Worm (Caenorhabditis elegans): ENCODE measurements around the gene C15C8.8.
A peak's percentile ranks its signal among the peaks of the same experiment; 100 is the strongest.

C15C8.8 gene

DNA sequence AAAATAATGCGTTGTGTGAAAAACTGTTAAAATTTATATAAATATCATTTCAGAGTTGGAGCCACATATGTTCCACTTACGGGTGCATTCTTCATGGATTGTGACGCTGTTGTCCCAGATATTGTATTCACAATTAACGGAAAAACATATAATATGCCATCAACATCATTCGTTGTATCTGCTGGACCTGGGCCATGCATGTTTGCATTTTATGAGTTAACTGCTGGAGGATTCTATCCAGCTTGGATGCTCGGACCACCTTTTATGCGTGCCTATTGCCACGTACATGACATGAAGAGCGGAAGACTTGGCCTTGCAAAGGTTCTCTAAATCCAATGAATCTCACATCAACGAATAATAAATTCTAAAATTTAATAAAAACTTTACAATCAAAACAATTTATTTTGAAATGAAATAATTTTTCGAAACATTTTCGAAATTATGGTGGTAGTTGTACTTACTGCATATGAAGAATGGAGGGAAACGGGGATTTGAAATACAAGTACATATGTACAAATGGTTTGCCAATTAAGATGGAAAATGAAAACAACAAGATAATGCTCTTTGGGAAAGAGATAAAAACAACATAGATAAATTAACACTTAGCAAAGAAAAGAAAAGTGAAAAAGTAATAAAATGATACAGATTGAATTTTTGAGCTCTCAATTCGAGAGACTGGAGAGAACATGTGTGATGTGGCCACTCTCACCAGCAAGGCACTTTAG is 8.4 kb downstream of the C15C8.8 start:
- TF ChIP-seq attf-3 (GFP tag; conservative IDR thresholded peaks at IDR 0.05): no peak
- peak; percentile 11 for TF ChIP-seq chd-7 (tag; optimal IDR thresholded peaks at IDR 0.05)
- TF ChIP-seq F52B5.7 (tag; optimal IDR thresholded peaks at IDR 0.05): peak; percentile 55
- TF ChIP-seq nfyb-1 (GFP tag; IDR thresholded peaks at IDR 0.05): 0 out of 2 replicates have a peak, but pooled peaks have one; percentile 17
- no peak for TF ChIP-seq zim-3 (tag; optimal IDR thresholded peaks at IDR 0.05)
- no peak for TF ChIP-seq die-1 (tag; optimal IDR thresholded peaks at IDR 0.05)
- no peak for TF ChIP-seq dox-1 (GFP tag; IDR thresholded peaks at IDR 0.05)
- no peak for TF ChIP-seq akir-1 (GFP tag; optimal IDR thresholded peaks at IDR 0.05)
- TF ChIP-seq cebp-2 (GFP tag; IDR thresholded peaks at IDR 0.05): 0 out of 2 replicates have a peak, but pooled peaks have one; percentile 19
- peak; percentile 38 for TF ChIP-seq nhr-90 (tag; optimal IDR thresholded peaks at IDR 0.05)
- peak; percentile 41 for TF ChIP-seq nhr-80 (tag; optimal IDR thresholded peaks at IDR 0.05)

DNA sequence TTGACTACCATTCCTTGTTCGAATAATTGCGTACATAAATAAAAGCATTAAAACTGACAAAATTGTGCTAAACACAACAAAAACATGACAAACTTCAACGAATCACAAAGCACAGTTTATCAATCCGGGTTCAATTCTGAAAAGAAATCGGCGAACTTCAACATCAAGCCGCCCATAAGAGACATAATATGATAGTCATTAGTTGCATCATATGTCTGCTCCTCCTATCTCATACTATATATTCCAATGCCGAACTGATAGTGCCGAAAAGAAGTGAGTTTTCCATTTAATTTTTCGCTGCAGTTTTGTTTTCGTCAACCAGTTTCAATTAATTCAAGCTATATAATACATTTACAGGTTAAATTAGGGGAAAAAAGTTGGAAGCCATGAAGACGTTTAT is 10.6 kb downstream of the C15C8.8 start, which contains the start of gene hrg-7:
TSS of gene hrg-7 (plus strand) at position 358 of the 400 bp plus-strand sequence.
- no peak for TF ChIP-seq lin-35 (GFP tag; optimal IDR thresholded peaks at IDR 0.05)
- no peak for TF ChIP-seq snpc-1.3 (tag; optimal IDR thresholded peaks at IDR 0.05; ENCODE audit: insufficient read depth)
- peak; percentile 94 for TF ChIP-seq nhr-80 (tag; optimal IDR thresholded peaks at IDR 0.05)
- TF ChIP-seq F52B5.7 (tag; optimal IDR thresholded peaks at IDR 0.05): no peak

DNA sequence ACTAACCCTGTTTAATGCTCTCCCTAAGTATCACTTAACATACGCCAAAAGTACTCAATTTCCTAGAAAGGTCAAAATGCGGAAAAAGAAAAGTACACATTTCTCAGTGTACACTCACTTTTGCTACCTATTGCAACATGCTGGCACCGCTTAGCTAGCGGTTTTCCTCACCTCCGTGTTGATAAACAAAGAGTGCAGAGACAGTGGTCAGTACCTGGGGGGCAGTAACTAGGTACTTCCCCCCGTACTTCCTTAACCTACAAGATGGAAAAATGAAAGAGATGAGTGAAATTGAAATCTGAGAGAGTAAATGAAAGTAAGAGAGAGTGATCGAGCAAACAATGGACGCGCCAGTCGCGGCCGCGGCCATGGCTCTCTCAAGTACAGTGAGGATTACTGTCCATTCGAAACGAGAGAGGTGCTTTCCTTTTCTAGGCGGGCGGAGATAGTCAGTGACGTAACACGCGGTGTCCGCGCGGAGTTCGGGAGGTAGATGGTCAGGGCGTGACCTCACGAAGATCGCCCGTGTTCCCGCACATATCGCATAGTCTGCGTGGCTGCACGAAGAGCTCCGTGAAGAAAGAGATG is 16.0 kb downstream of the C15C8.8 start, which contains the start of gene cky-1:
TSS of gene cky-1 (plus strand) at position 538 of the 588 bp plus-strand sequence.
- TF ChIP-seq ztf-28 (GFP tag; IDR thresholded peaks at IDR 0.05): no peak
- TF ChIP-seq Y79H2A.3 (GFP tag; conservative IDR thresholded peaks at IDR 0.05): no peak
- no peak for TF ChIP-seq ekl-4 (GFP tag; IDR thresholded peaks at IDR 0.05)
- TF ChIP-seq snpc-1.3 (tag; optimal IDR thresholded peaks at IDR 0.05; ENCODE audit: insufficient read depth): no peak
- TF ChIP-seq snpc-1.1 (tag; optimal IDR thresholded peaks at IDR 0.05; ENCODE audit: insufficient read depth): no peak
- TF ChIP-seq Y53G8AR.9 (GFP tag; conservative IDR thresholded peaks at IDR 0.05): no peak
- no peak for TF ChIP-seq dpl-1 (GFP tag; optimal IDR thresholded peaks at IDR 0.05)
- no peak for TF ChIP-seq lsy-27 (tag; optimal IDR thresholded peaks at IDR 0.05; ENCODE audit: borderline replicate concordance, insufficient read depth)
- no peak for TF ChIP-seq lin-26 (GFP tag; IDR thresholded peaks at IDR 0.05)
- no peak for TF ChIP-seq fkh-3 (tag; optimal IDR thresholded peaks at IDR 0.05)
- TF ChIP-seq snpc-4 (GFP tag; optimal IDR thresholded peaks at IDR 0.05): no peak
- no peak for TF ChIP-seq snpc-4 (tag; optimal IDR thresholded peaks at IDR 0.05)
- no peak for TF ChIP-seq Y95B8A.8 (GFP tag; IDR thresholded peaks at IDR 0.05)
- no peak for TF ChIP-seq let-526 (GFP tag; IDR thresholded peaks at IDR 0.05)
- no peak for TF ChIP-seq hmg-1.2 (GFP tag; IDR thresholded peaks at IDR 0.05)
- TF ChIP-seq D2030.7 (GFP tag; IDR thresholded peaks at IDR 0.05): no peak
- no peak for TF ChIP-seq T07F8.4 (tag; optimal IDR thresholded peaks at IDR 0.05)
- no peak for TF ChIP-seq ccch-3 (GFP tag; optimal IDR thresholded peaks at IDR 0.05)
- TF ChIP-seq F37B4.10 (GFP tag; IDR thresholded peaks at IDR 0.05): no peak
- TF ChIP-seq hsf-1 (GFP tag; IDR thresholded peaks at IDR 0.05): no peak

All from whole organism, young adult.